Worm (Caenorhabditis elegans) whole organism, L3 larva: ENCODE results near the gene F54D1.1.

Source experiments
- ama-1 ChIP-seq: fragments of 150-350 bp; optimal IDR thresholded peaks from 2 replicates; lab custom pipeline; 2018
- ceh-16 ChIP-seq: sonication (generic microtip); optimal IDR thresholded peaks from 2 replicates; lab custom pipeline; 2017; ENCODE audit warnings: missing biosample characterization, missing genetic modification characterization
- ceh-28 ChIP-seq: fragments of 150-350 bp; optimal IDR thresholded peaks from 2 replicates; lab custom pipeline; 2014; ENCODE audit warnings: missing biosample characterization, missing genetic modification reagents, missing genetic modification characterization
- lin-15B ChIP-seq: fragments of 150-350 bp; optimal IDR thresholded peaks from 2 replicates; lab custom pipeline; 2014; ENCODE audit warnings: missing biosample characterization, missing genetic modification characterization
- mdl-1 ChIP-seq: fragments of 150-350 bp; optimal IDR thresholded peaks from 2 replicates; lab custom pipeline; 2014; ENCODE audit warnings: missing biosample characterization, missing genetic modification characterization
- nhr-23 ChIP-seq: fragments of 150-350 bp; optimal IDR thresholded peaks from 2 replicates; lab custom pipeline; 2014; ENCODE audit warnings: missing biosample characterization, missing genetic modification reagents, missing genetic modification characterization
- nhr-76 ChIP-seq: fragments of 150-350 bp; sonication (generic microtip); optimal IDR thresholded peaks from 5 replicates; lab custom pipeline; 2014; ENCODE audit warnings: missing biosample characterization, missing genetic modification characterization
- nhr-77 ChIP-seq: fragments of 150-350 bp; optimal IDR thresholded peaks from 2 replicates; lab custom pipeline; 2014; ENCODE audit warnings: missing biosample characterization, missing genetic modification characterization
- unc-62 ChIP-seq: fragments of 150-350 bp; sonication (generic microtip); optimal IDR thresholded peaks from 4 replicates; lab custom pipeline; 2014; ENCODE audit warnings: missing biosample characterization, missing genetic modification reagents, missing genetic modification characterization

ce11 chrIV:11276026-11276425, 14.4 kb downstream of the F54D1.1 start:
- TF ChIP-seq unc-62 (GFP tag; lab: Kevin White, UChicago) = no peak
- TF ChIP-seq mdl-1 (tag; lab: Kevin White, UChicago) = no peak
- no peak for TF ChIP-seq nhr-76 (tag; lab: Kevin White, UChicago)
- no peak for TF ChIP-seq nhr-23 (tag; lab: Kevin White, UChicago)
- no peak for TF ChIP-seq lin-15B (tag; lab: Kevin White, UChicago)
- TF ChIP-seq ama-1 = no peak
- TF ChIP-seq ceh-16 (tag; lab: Kevin White, UChicago) = no peak
- TF ChIP-seq ceh-28 (tag; lab: Kevin White, UChicago) = no peak
- TF ChIP-seq nhr-77 = no peak
